Worm (Caenorhabditis elegans): ENCODE data around the gene lys-7.

ce11 chrV:3486857-3487256 is 4.5 kb upstream of the lys-7 start, which contains the start of gene srbc-32:
- TF ChIP-seq nhr-10 (tag; optimal IDR thresholded peaks at IDR 0.05) (no peak), egl-27 (tag; optimal IDR thresholded peaks at IDR 0.05) (no peak), F37D6.2 (tag; optimal IDR thresholded peaks at IDR 0.05) (no peak), nhr-76 (tag; optimal IDR thresholded peaks at IDR 0.05) (no peak), dpl-1 (GFP tag; optimal IDR thresholded peaks at IDR 0.05) (no peak), ctbp-1 (GFP tag; IDR thresholded peaks at IDR 0.05) (no peak), mep-1 (tag; optimal IDR thresholded peaks at IDR 0.05) (no peak), ama-1 (optimal IDR thresholded peaks at IDR 0.05) (no peak), nhr-237 (tag; optimal IDR thresholded peaks at IDR 0.05) (no peak), lir-3 (tag; optimal IDR thresholded peaks at IDR 0.05) (no peak), zag-1 (tag; optimal IDR thresholded peaks at IDR 0.05) (no peak), cey-2 (tag; optimal IDR thresholded peaks at IDR 0.05; ENCODE audit: borderline replicate concordance, insufficient read depth) (no peak), R02D3.7 (tag; optimal IDR thresholded peaks at IDR 0.05) (no peak)
